Worm (Caenorhabditis elegans): ENCODE results near the gene C37E2.2.
A peak's percentile ranks its signal among the peaks of the same experiment; 100 is the strongest.

C37E2.2 gene

ce11 chrX:14173850-14174249 lies 2.0 kb upstream of the C37E2.2 start, which contains the start of gene idhb-1 (continued):
- TF ChIP-seq tbx-2 (tag; optimal IDR thresholded peaks at IDR 0.05) (peak; percentile 78), aly-2 (tag; optimal IDR thresholded peaks at IDR 0.05) (no peak), F16B12.6 (tag; optimal IDR thresholded peaks at IDR 0.05) (peak; percentile 36), isw-1 (GFP tag; IDR thresholded peaks at IDR 0.05) (peak; percentile 53), ztf-11 (tag; optimal IDR thresholded peaks at IDR 0.05) (no peak), lin-13 (GFP tag; optimal IDR thresholded peaks at IDR 0.05) (peak; percentile 69), unc-86 (tag; optimal IDR thresholded peaks at IDR 0.05) (peak; percentile 64), fkh-4 (tag; optimal IDR thresholded peaks at IDR 0.05; ENCODE audit: borderline replicate concordance) (no peak), snu-23 (GFP tag; optimal IDR thresholded peaks at IDR 0.05) (peak; percentile 83), swsn-7 (tag; optimal IDR thresholded peaks at IDR 0.05) (peak; percentile 83), ceh-63 (GFP tag; optimal IDR thresholded peaks at IDR 0.05) (no peak), elt-2 (tag; optimal IDR thresholded peaks at IDR 0.05) (no peak), ceh-8 (GFP tag; optimal IDR thresholded peaks at IDR 0.05) (no peak), aha-1 (tag; optimal IDR thresholded peaks at IDR 0.05) (no peak), ama-1 (optimal IDR thresholded peaks at IDR 0.05) (no peak), sptf-1 (tag; optimal IDR thresholded peaks at IDR 0.05) (no peak), tlp-1 (tag; optimal IDR thresholded peaks at IDR 0.05) (no peak), zag-1 (tag; optimal IDR thresholded peaks at IDR 0.05) (peak; percentile 5), lin-14 (GFP tag; optimal IDR thresholded peaks at IDR 0.05) (peak; percentile 89), alr-1 (tag; optimal IDR thresholded peaks at IDR 0.05; ENCODE audit: borderline replicate concordance) (no peak), efl-3 (GFP tag; optimal IDR thresholded peaks at IDR 0.05) (no peak), blmp-1 (tag; optimal IDR thresholded peaks at IDR 0.05) (no peak), mep-1 (tag; optimal IDR thresholded peaks at IDR 0.05) (peak; percentile 67), jun-1 (tag; optimal IDR thresholded peaks at IDR 0.05) (peak; percentile 40), ztf-4 (tag; optimal IDR thresholded peaks at IDR 0.05) (no peak), nhr-19 (GFP tag; conservative IDR thresholded peaks at IDR 0.05) (peak; percentile 81), elt-3 (tag; optimal IDR thresholded peaks at IDR 0.05) (peak in 2 of 6 experiments; percentile 28 to 44), hlh-17 (GFP tag; optimal IDR thresholded peaks at IDR 0.05; ENCODE audit: borderline replicate concordance) (no peak), ceh-90 (tag; optimal IDR thresholded peaks at IDR 0.05) (no peak), nhr-77 (tag; optimal IDR thresholded peaks at IDR 0.05) (peak; percentile 57), ets-5 (GFP tag; IDR thresholded peaks at IDR 0.05) (no peak), irx-1 (tag; optimal IDR thresholded peaks at IDR 0.05) (peak; percentile 49)

DNA sequence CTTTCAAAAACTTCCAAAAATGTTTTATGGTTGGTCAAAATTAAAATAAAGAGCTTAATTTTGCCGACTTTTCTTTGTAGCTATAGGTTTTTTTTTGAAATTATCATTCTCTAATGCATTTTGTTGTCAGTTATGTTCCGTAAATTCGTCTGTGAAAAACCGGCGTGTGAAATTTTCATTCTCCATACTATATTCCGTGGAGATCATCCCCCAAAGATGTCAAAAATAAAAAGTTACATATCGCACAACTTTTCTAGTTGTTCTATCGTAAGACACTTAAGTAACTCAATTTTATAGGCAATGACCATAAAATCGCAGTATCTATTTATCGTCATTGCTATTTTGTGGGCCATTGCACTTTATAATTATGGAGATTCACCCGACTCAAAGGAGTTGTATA lies 2.8 kb downstream of the C37E2.2 start, which contains the start of gene C37E2.10:
Gene C37E2.10, plus strand, starts transcription at position 301 of the 400 bp plus-strand sequence.
- TF ChIP-seq nhr-237 (tag; optimal IDR thresholded peaks at IDR 0.05) (no peak), rnt-1 (tag; optimal IDR thresholded peaks at IDR 0.05) (no peak), nhr-71 (tag; optimal IDR thresholded peaks at IDR 0.05) (no peak)

DNA sequence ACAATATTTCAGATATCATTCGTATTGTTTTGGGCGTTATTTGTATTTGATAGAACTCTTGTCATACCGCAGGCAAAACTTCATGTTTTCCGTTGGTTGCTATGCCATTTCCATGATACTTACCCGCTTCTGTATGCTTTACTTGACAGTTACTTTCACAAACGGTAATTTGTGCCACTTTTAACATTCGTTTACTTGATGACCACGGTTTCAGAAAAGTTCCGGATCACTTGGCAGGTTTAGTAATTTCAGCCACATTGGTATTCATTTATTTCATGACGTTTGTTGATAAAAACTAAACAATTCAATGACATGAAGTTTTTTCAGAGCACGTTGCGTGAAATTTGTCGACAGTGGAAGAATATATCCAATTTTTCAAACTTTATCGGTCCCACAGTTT lies 3.6 kb downstream of the C37E2.2 start:
- TF ChIP-seq ztf-4 (tag; optimal IDR thresholded peaks at IDR 0.05) = no peak
- TF ChIP-seq fos-1 (tag; optimal IDR thresholded peaks at IDR 0.05) = no peak
- no peak for TF ChIP-seq nhr-237 (tag; optimal IDR thresholded peaks at IDR 0.05)
- no peak for TF ChIP-seq C34B4.2 (tag; optimal IDR thresholded peaks at IDR 0.05)
- no peak for TF ChIP-seq unc-98 (GFP tag; IDR thresholded peaks at IDR 0.05)
- no peak for TF ChIP-seq lin-13 (GFP tag; optimal IDR thresholded peaks at IDR 0.05)
- TF ChIP-seq tbx-2 (tag; optimal IDR thresholded peaks at IDR 0.05) = no peak
- TF ChIP-seq isw-1 (GFP tag; IDR thresholded peaks at IDR 0.05) = no peak
- no peak for TF ChIP-seq unc-62 (GFP tag; optimal IDR thresholded peaks at IDR 0.05)
- no peak for TF ChIP-seq ets-5 (GFP tag; IDR thresholded peaks at IDR 0.05)
- TF ChIP-seq nhr-11 (tag; optimal IDR thresholded peaks at IDR 0.05) = no peak
- TF ChIP-seq snpc-4 (tag; optimal IDR thresholded peaks at IDR 0.05) = no peak
- no peak for TF ChIP-seq nhr-12 (tag; optimal IDR thresholded peaks at IDR 0.05)
- no peak for TF ChIP-seq swsn-7 (tag; optimal IDR thresholded peaks at IDR 0.05)
- TF ChIP-seq fkh-10 (GFP tag; optimal IDR thresholded peaks at IDR 0.05) = no peak
- TF ChIP-seq F16B12.6 (tag; optimal IDR thresholded peaks at IDR 0.05) = no peak
- TF ChIP-seq egl-27 (tag; optimal IDR thresholded peaks at IDR 0.05) = no peak
- no peak for TF ChIP-seq vab-15 (tag; optimal IDR thresholded peaks at IDR 0.05)
- no peak for TF ChIP-seq lin-39 (tag; optimal IDR thresholded peaks at IDR 0.05)

Data from whole organism, L1 larva.